Worm (Caenorhabditis elegans) whole organism, late embryonic: ENCODE data around the gene str-190.

Experiments used
- C08G9.2 ChIP-seq: sonication (generic microtip); optimal IDR thresholded peaks from 2 replicates; lab custom pipeline; 2016; ENCODE audit warnings: mild to moderate bottlenecking, missing genetic modification characterization, moderate library complexity, missing compliant biosample characterization
- C38D4.7 ChIP-seq: fragments of 200-800 bp; sonication (Bioruptor generic); optimal IDR thresholded peaks from 2 replicates; lab custom pipeline; 2018; ENCODE audit warnings: mild to moderate bottlenecking, missing genetic modification characterization, moderate library complexity, missing compliant biosample characterization
- F13H6.1 ChIP-seq: sonication (generic microtip); optimal IDR thresholded peaks from 2 replicates; lab custom pipeline; 2016; ENCODE audit warnings: missing genetic modification characterization, missing compliant biosample characterization
- K09A11.1 ChIP-seq: sonication (generic microtip); optimal IDR thresholded peaks from 2 replicates; lab custom pipeline; 2017; ENCODE audit warnings: antibody characterized with exemption, mild to moderate bottlenecking, missing genetic modification characterization, missing compliant biosample characterization; ENCODE audit not compliant: insufficient read depth
- Y22D7AL.16 ChIP-seq: sonication (generic microtip); optimal IDR thresholded peaks from 2 replicates; lab custom pipeline; 2016; ENCODE audit warnings: missing genetic modification characterization, missing compliant biosample characterization
- ama-1 ChIP-seq: fragments of 150-350 bp; optimal IDR thresholded peaks from 2 replicates; lab custom pipeline; 2014
- ceh-14 ChIP-seq: sonication (generic microtip); optimal IDR thresholded peaks from 2 replicates; lab custom pipeline; 2016; ENCODE audit warnings: missing genotype, missing genetic modification characterization, missing compliant biosample characterization
- ceh-2 ChIP-seq: sonication (generic microtip); optimal IDR thresholded peaks from 2 replicates; lab custom pipeline; 2016; ENCODE audit warnings: missing genotype, missing genetic modification characterization, missing compliant biosample characterization
- ceh-22 ChIP-seq: sonication (generic microtip); optimal IDR thresholded peaks from 2 replicates; lab custom pipeline; 2017; ENCODE audit warnings: missing biosample characterization, missing genetic modification characterization
- ceh-30 ChIP-seq: fragments of 150-350 bp; optimal IDR thresholded peaks from 2 replicates; lab custom pipeline; 2014; ENCODE audit warnings: missing biosample characterization, missing genetic modification characterization
- ceh-31 ChIP-seq: sonication (generic microtip); optimal IDR thresholded peaks from 2 replicates; lab custom pipeline; 2016; ENCODE audit warnings: missing genetic modification characterization, missing compliant biosample characterization
- ceh-34 ChIP-seq: sonication (generic microtip); optimal IDR thresholded peaks from 2 replicates; lab custom pipeline; 2016; ENCODE audit warnings: mild to moderate bottlenecking, missing genetic modification characterization, missing compliant biosample characterization
- ceh-48 ChIP-seq: sonication (generic microtip); optimal IDR thresholded peaks from 2 replicates; lab custom pipeline; 2016; ENCODE audit warnings: missing genetic modification characterization, inconsistent platforms, missing compliant biosample characterization
- dmd-4 ChIP-seq: sonication (generic microtip); optimal IDR thresholded peaks from 2 replicates; lab custom pipeline; 2016; ENCODE audit warnings: borderline replicate concordance, missing genetic modification characterization, missing compliant biosample characterization
- dve-1 ChIP-seq: sonication (generic microtip); optimal IDR thresholded peaks from 2 replicates; lab custom pipeline; 2017; ENCODE audit warnings: antibody characterized with exemption, mild to moderate bottlenecking, missing genetic modification characterization, missing compliant biosample characterization
- fax-1 ChIP-seq: sonication (generic microtip); optimal IDR thresholded peaks from 2 replicates; lab custom pipeline; 2016; ENCODE audit warnings: missing genotype, missing genetic modification characterization, missing compliant biosample characterization
- fkh-10 ChIP-seq: fragments of 150-350 bp; optimal IDR thresholded peaks from 2 replicates; lab custom pipeline; 2014; ENCODE audit warnings: missing biosample characterization, missing genetic modification reagents, missing genetic modification characterization
- fkh-6 ChIP-seq: sonication (generic microtip); optimal IDR thresholded peaks from 2 replicates; lab custom pipeline; 2016; ENCODE audit warnings: missing genetic modification characterization, missing compliant biosample characterization
- gmeb-2 ChIP-seq: sonication (generic microtip); optimal IDR thresholded peaks from 2 replicates; lab custom pipeline; 2016; ENCODE audit warnings: missing genetic modification characterization, inconsistent platforms, missing compliant biosample characterization
- hlh-30 ChIP-seq: sonication (generic microtip); optimal IDR thresholded peaks from 2 replicates; lab custom pipeline; 2017; ENCODE audit warnings: antibody characterized with exemption, missing genetic modification characterization, missing compliant biosample characterization; ENCODE audit not compliant: insufficient read depth
- hlh-6 ChIP-seq: sonication (generic microtip); optimal IDR thresholded peaks from 2 replicates; lab custom pipeline; 2016; ENCODE audit warnings: missing genotype, missing genetic modification characterization, missing compliant biosample characterization
- hlh-8 ChIP-seq: sonication (generic microtip); optimal IDR thresholded peaks from 2 replicates; lab custom pipeline; 2016; ENCODE audit warnings: missing genotype, missing genetic modification characterization, missing compliant biosample characterization
- lim-6 ChIP-seq: sonication (generic microtip); optimal IDR thresholded peaks from 2 replicates; lab custom pipeline; 2016; ENCODE audit warnings: missing genetic modification characterization, missing compliant biosample characterization
- madf-2 ChIP-seq: sonication (generic microtip); optimal IDR thresholded peaks from 2 replicates; lab custom pipeline; 2017; ENCODE audit warnings: missing genetic modification characterization, missing compliant biosample characterization
- nhr-11 ChIP-seq: fragments of 150-350 bp; optimal IDR thresholded peaks from 2 replicates; lab custom pipeline; 2014; ENCODE audit warnings: missing biosample characterization, missing genetic modification characterization
- nhr-232 ChIP-seq: sonication (generic microtip); optimal IDR thresholded peaks from 2 replicates; lab custom pipeline; 2016; ENCODE audit warnings: missing genetic modification characterization, missing compliant biosample characterization
- npax-4 ChIP-seq: sonication (generic microtip); optimal IDR thresholded peaks from 2 replicates; lab custom pipeline; 2016; ENCODE audit warnings: missing genetic modification characterization, missing compliant biosample characterization
- pag-3 ChIP-seq: sonication (generic microtip); optimal IDR thresholded peaks from 2 replicates; lab custom pipeline; 2016; ENCODE audit warnings: missing compliant biosample characterization, missing genetic modification characterization, borderline replicate concordance
- pat-9 ChIP-seq: fragments of 200-800 bp; sonication (Bioruptor generic); optimal IDR thresholded peaks from 2 replicates; lab custom pipeline; 2018; ENCODE audit warnings: mild to moderate bottlenecking, missing genetic modification characterization, moderate library complexity, missing compliant biosample characterization
- pax-1 ChIP-seq: fragments of 150-350 bp; optimal IDR thresholded peaks from 2 replicates; lab custom pipeline; 2014; ENCODE audit warnings: missing biosample characterization, missing genetic modification characterization
- pha-2 ChIP-seq: sonication (generic microtip); optimal IDR thresholded peaks from 2 replicates; lab custom pipeline; 2017; ENCODE audit warnings: mild to moderate bottlenecking, missing genetic modification characterization, missing compliant biosample characterization
- pha-4 ChIP-seq: fragments of 150-350 bp; optimal IDR thresholded peaks from 2 replicates; lab custom pipeline; 2018; ENCODE audit warnings: missing biosample characterization, missing genetic modification reagents, missing genetic modification characterization
- pros-1 ChIP-seq: fragments of 150-350 bp; optimal IDR thresholded peaks from 2 replicates; lab custom pipeline; 2014; ENCODE audit warnings: missing biosample characterization, missing genetic modification reagents, missing genetic modification characterization
- ref-2 ChIP-seq: sonication (generic microtip); optimal IDR thresholded peaks from 2 replicates; lab custom pipeline; 2016; ENCODE audit warnings: missing genetic modification characterization, missing compliant biosample characterization
- sox-2 ChIP-seq: fragments of 200-800 bp; sonication (Bioruptor generic); IDR thresholded peaks from 2 replicates; pipeline ENCODE4 v1.3.6; 2022; ENCODE audit warnings: missing genetic modification reagents, missing genetic modification characterization, missing compliant biosample characterization
- syd-9 ChIP-seq: sonication (generic microtip); optimal IDR thresholded peaks from 2 replicates; lab custom pipeline; 2016; ENCODE audit warnings: mild to moderate bottlenecking, missing genetic modification characterization, moderate library complexity, missing compliant biosample characterization
- tbx-2 ChIP-seq: sonication (generic microtip); optimal IDR thresholded peaks from 2 replicates; lab custom pipeline; 2016; ENCODE audit warnings: missing genetic modification characterization, missing compliant biosample characterization
- tbx-7 ChIP-seq: sonication (generic microtip); optimal IDR thresholded peaks from 2 replicates; lab custom pipeline; 2016; ENCODE audit warnings: missing genotype, missing genetic modification characterization, missing compliant biosample characterization
- unc-3 ChIP-seq, 2 experiments: fragments of 200-800 bp in 1 of 2; sonication (Bioruptor generic) in 1 of 2; sonication (generic microtip) in 1 of 2; conservative IDR thresholded peaks in 1 of 2; optimal IDR thresholded peaks in 1 of 2; 2 replicates each; pipeline versions ENCODE4 v1.3.6 to Lab custom; 2016 to 2022; ENCODE audit warnings: missing compliant biosample characterization in 2 of 2, missing genetic modification characterization in 2 of 2, missing genetic modification reagents in 1 of 2
- zip-5 ChIP-seq: sonication (generic microtip); optimal IDR thresholded peaks from 2 replicates; lab custom pipeline; 2016; ENCODE audit warnings: missing genetic modification characterization, missing compliant biosample characterization

The str-190 gene

DNA sequence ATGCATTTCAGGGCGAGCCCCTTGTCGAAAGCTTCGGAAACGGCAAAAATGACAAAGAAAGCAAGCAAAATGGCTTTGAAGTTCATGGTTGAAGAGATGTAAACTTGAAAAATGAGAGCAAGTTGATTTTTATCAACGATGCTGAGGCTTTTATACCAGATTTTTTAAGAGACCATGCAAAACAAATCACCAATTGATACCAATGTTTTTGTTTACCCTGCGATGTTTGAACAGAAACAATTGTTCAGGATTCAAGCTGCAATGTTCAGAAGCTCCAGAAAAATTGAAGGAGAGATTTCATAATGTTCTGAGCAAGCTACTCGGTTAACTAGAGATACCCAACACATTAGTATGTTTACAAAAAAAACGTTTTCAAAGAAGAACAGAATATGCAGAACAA, 44.0 kb upstream of the str-190 start, which contains the start of gene C54F6.15:
TSS of gene C54F6.15 (minus strand) at position 101 of the 400 bp plus-strand sequence.
- no peak for TF ChIP-seq zip-5 (tag; lab: Kevin White, UChicago)
- TF ChIP-seq pros-1 = no peak
- no peak for TF ChIP-seq syd-9 (tag; lab: Kevin White, UChicago)
- no peak for TF ChIP-seq hlh-6 (tag; lab: Kevin White, UChicago)
- no peak for TF ChIP-seq ceh-48 (tag; lab: Kevin White, UChicago)
- no peak for TF ChIP-seq pha-2
- no peak for TF ChIP-seq fax-1 (tag; lab: Kevin White, UChicago)
- no peak for TF ChIP-seq npax-4 (tag; lab: Kevin White, UChicago)
- TF ChIP-seq C38D4.7 (GFP tag; lab: Kevin White, UChicago) = no peak
- no peak for TF ChIP-seq pag-3
- no peak for TF ChIP-seq nhr-232 (tag; lab: Kevin White, UChicago)
- TF ChIP-seq lim-6 (tag; lab: Kevin White, UChicago) = no peak
- no peak for TF ChIP-seq ceh-2
- no peak for TF ChIP-seq C08G9.2 (tag; lab: Kevin White, UChicago)
- no peak for TF ChIP-seq F13H6.1
- no peak for TF ChIP-seq hlh-30 (tag; lab: Kevin White, UChicago)
- TF ChIP-seq ceh-22 (tag; lab: Kevin White, UChicago) = no peak
- no peak for TF ChIP-seq Y22D7AL.16 (tag; lab: Kevin White, UChicago)

DNA sequence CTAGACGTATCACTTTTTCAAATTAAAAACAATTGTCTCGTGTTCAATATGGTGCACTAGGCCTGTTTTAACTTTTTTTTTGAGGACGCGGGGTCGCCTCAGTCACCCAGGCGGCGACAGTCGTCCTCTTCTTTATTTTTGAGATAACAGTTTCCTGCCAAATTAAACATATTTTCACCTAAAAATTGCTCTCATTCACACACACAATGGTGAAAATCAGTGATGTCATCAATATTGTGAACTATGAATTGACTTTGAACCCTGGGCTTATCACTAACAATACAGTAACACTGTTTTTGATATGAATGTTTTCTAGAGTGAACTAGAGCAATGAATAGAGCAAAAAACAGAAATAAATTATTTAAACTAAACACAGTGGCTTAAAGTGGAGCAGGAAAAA, 43.0 kb upstream of the str-190 start:
- TF ChIP-seq ceh-30 (no peak), unc-3 (GFP tag; conservative IDR thresholded peaks at IDR 0.05; lab: Robert Waterston, UW) (no peak), unc-3 (tag; optimal IDR thresholded peaks at IDR 0.05; lab: Kevin White, UChicago) (no peak), pat-9 (tag; lab: Kevin White, UChicago) (no peak), C08G9.2 (tag; lab: Kevin White, UChicago) (no peak), F13H6.1 (no peak), madf-2 (no peak), fkh-10 (GFP tag; lab: Kevin White, UChicago) (no peak), hlh-8 (tag; lab: Kevin White, UChicago) (no peak), tbx-2 (tag; lab: Kevin White, UChicago) (no peak), tbx-7 (tag; lab: Kevin White, UChicago) (no peak), sox-2 (no peak), nhr-11 (tag; lab: Kevin White, UChicago) (no peak), npax-4 (tag; lab: Kevin White, UChicago) (no peak), pha-4 (tag; lab: Kevin White, UChicago) (no peak), ama-1 (no peak), C38D4.7 (GFP tag; lab: Kevin White, UChicago) (no peak)

DNA sequence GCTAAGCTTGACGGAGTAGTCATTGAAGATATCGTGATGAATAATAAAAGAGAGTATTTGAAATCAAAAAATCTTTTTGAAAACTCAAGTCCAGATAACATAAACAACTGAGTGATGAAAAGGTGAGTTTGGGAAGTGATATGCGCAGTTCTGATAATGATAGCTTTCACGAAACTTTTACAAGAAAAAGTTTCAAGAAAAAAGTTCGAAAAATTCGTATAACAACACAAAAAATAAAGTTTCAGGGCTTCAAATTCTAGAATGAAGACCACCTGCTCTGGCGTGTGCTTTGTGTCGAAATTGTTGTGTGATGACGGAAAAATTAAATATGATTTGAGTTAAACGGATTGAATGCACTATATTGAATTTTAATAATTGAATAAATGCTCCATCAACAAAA, 41.8 kb upstream of the str-190 start, which contains the start of gene srb-19:
TSS of gene srb-19 (minus strand) at position 101 of the 400 bp plus-strand sequence.
- no peak for TF ChIP-seq dmd-4 (tag; lab: Kevin White, UChicago)
- TF ChIP-seq ceh-34 (tag; lab: Kevin White, UChicago) = no peak
- TF ChIP-seq nhr-11 (tag; lab: Kevin White, UChicago) = no peak
- TF ChIP-seq ceh-14 (tag; lab: Kevin White, UChicago) = no peak
- TF ChIP-seq gmeb-2 (tag; lab: Kevin White, UChicago) = no peak
- TF ChIP-seq ama-1 = no peak
- TF ChIP-seq Y22D7AL.16 (tag; lab: Kevin White, UChicago) = no peak
- TF ChIP-seq tbx-2 (tag; lab: Kevin White, UChicago) = no peak
- TF ChIP-seq pha-4 (tag; lab: Kevin White, UChicago) = no peak
- TF ChIP-seq pax-1 (tag; lab: Kevin White, UChicago) = no peak

DNA sequence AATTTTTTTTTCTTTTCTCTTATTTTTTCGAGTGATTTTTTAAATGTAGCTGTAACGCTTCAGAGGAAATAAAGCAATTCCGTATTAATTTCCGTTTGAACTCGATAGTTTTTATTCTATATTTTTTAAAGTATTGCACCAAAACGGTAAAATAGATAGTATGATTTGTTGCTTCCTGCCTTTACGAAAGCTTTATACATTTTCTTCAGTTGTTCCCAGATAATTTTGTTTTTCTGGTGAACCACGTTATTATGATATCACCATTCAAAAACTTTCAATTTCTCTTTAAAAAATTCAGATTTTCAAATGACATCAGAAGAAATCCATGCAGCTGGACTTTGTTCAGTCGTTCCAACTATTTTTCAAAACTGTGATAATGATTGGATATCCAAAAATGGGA, 36.6 kb upstream of the str-190 start, which contains the start of gene srb-18:
TSS of gene srb-18 (plus strand) at position 301 of the 400 bp plus-strand sequence.
- TF ChIP-seq ref-2 (tag; lab: Kevin White, UChicago) (no peak), dve-1 (no peak), nhr-232 (tag; lab: Kevin White, UChicago) (no peak), K09A11.1 (tag; lab: Kevin White, UChicago) (no peak), fkh-6 (tag; lab: Kevin White, UChicago) (no peak), hlh-6 (tag; lab: Kevin White, UChicago) (no peak), ceh-2 (no peak), fkh-10 (GFP tag; lab: Kevin White, UChicago) (no peak), pag-3 (no peak), ceh-31 (no peak)
